Worm (Caenorhabditis elegans) whole organism, young adult: ENCODE measurements around the gene F12F6.1.

ENCODE experiments used
- B0035.1 ChIP-seq: sonication (generic microtip); optimal IDR thresholded peaks from 2 replicates; lab custom pipeline; 2016; ENCODE audit warnings: missing genetic modification characterization, mild to moderate bottlenecking, missing compliant biosample characterization, missing genotype, missing genetic modification reagents
- C06A6.2 ChIP-seq: fragments of 200-800 bp; sonication (Bioruptor generic); conservative IDR thresholded peaks from 2 replicates; pipeline ENCODE4 v1.3.6; 2022; ENCODE audit warnings: missing genetic modification characterization, missing compliant biosample characterization
- D2030.7 ChIP-seq: fragments of 200-800 bp; sonication (Bioruptor generic); IDR thresholded peaks from 2 replicates; pipeline ENCODE4 v1.3.6; 2022; ENCODE audit warnings: missing genetic modification reagents, missing genetic modification characterization, missing compliant biosample characterization
- F23B12.7 ChIP-seq: sonication (generic microtip); optimal IDR thresholded peaks from 2 replicates; lab custom pipeline; 2017; ENCODE audit warnings: missing genetic modification characterization, mild to moderate bottlenecking, missing compliant biosample characterization, antibody characterized with exemption, moderate library complexity; ENCODE audit not compliant: insufficient read depth
- F57C9.4 ChIP-seq: sonication (generic microtip); optimal IDR thresholded peaks from 2 replicates; lab custom pipeline; 2017; ENCODE audit warnings: mild to moderate bottlenecking, missing genetic modification characterization, missing compliant biosample characterization
- T07F8.4 ChIP-seq: sonication (generic microtip); optimal IDR thresholded peaks from 2 replicates; lab custom pipeline; 2016; ENCODE audit warnings: mild to moderate bottlenecking, missing genetic modification characterization, moderate library complexity, missing compliant biosample characterization
- T26A5.8 ChIP-seq: sonication (generic microtip); optimal IDR thresholded peaks from 2 replicates; lab custom pipeline; 2016; ENCODE audit warnings: missing genetic modification characterization, missing compliant biosample characterization
- Y53G8AR.9 ChIP-seq: fragments of 200-800 bp; sonication (Bioruptor generic); conservative IDR thresholded peaks from 2 replicates; pipeline ENCODE4 v1.3.6; 2022; ENCODE audit warnings: missing genetic modification reagents, missing genetic modification characterization, missing compliant biosample characterization
- akir-1 ChIP-seq: fragments of 200-800 bp; sonication (Bioruptor generic); optimal IDR thresholded peaks from 2 replicates; lab custom pipeline; 2018; ENCODE audit warnings: mild to moderate bottlenecking, missing genetic modification characterization, moderate library complexity, missing compliant biosample characterization
- aptf-2 ChIP-seq: fragments of 200-800 bp; sonication (Bioruptor generic); conservative IDR thresholded peaks from 2 replicates; pipeline ENCODE4 v1.3.6; 2022; ENCODE audit warnings: missing genetic modification reagents, missing genetic modification characterization, missing compliant biosample characterization
- atf-7 ChIP-seq: sonication (generic microtip); optimal IDR thresholded peaks from 2 replicates; lab custom pipeline; 2017; ENCODE audit warnings: mild to moderate bottlenecking, missing genetic modification characterization, missing compliant biosample characterization
- attf-5 ChIP-seq: fragments of 200-800 bp; sonication (Bioruptor generic); optimal IDR thresholded peaks from 2 replicates; lab custom pipeline; 2018; ENCODE audit warnings: mild to moderate bottlenecking, missing genetic modification characterization, missing compliant biosample characterization
- attf-6 ChIP-seq: fragments of 200-800 bp; sonication (Bioruptor generic); IDR thresholded peaks from 2 replicates; pipeline ENCODE4 v1.3.6; 2022; ENCODE audit warnings: missing genetic modification reagents, missing genetic modification characterization, missing compliant biosample characterization
- cebp-1 ChIP-seq, 2 experiments: fragments of 200-800 bp in 1 of 2; sonication (Bioruptor generic) in 1 of 2; sonication (generic microtip) in 1 of 2; IDR thresholded peaks in 1 of 2; optimal IDR thresholded peaks in 1 of 2; 2 replicates each; pipeline versions ENCODE4 v1.3.6 to Lab custom; 2017 to 2022; ENCODE audit warnings: missing compliant biosample characterization in 2 of 2, missing genetic modification characterization in 2 of 2, mild to moderate bottlenecking in 1 of 2, missing genetic modification reagents in 1 of 2, moderate library complexity in 1 of 2
- ceh-27 ChIP-seq: fragments of 200-800 bp; sonication (Bioruptor generic); optimal IDR thresholded peaks from 2 replicates; lab custom pipeline; 2018; ENCODE audit warnings: mild to moderate bottlenecking, missing genetic modification characterization, moderate library complexity, missing compliant biosample characterization
- ceh-40 ChIP-seq: fragments of 200-800 bp; sonication (Bioruptor generic); IDR thresholded peaks from 2 replicates; pipeline ENCODE4 v1.3.6; 2022; ENCODE audit warnings: missing genetic modification characterization, missing compliant biosample characterization
- dox-1 ChIP-seq: fragments of 200-800 bp; sonication (Bioruptor generic); IDR thresholded peaks from 2 replicates; pipeline ENCODE4 v1.3.6; 2022; ENCODE audit warnings: missing genetic modification reagents, missing genetic modification characterization, missing compliant biosample characterization
- dpff-1 ChIP-seq: sonication (generic microtip); optimal IDR thresholded peaks from 2 replicates; lab custom pipeline; 2017; ENCODE audit warnings: mild to moderate bottlenecking, missing genetic modification characterization, missing compliant biosample characterization
- dpl-1 ChIP-seq: fragments of 150-350 bp; optimal IDR thresholded peaks from 2 replicates; lab custom pipeline; 2014; ENCODE audit warnings: missing biosample characterization, missing genetic modification reagents, missing genetic modification characterization
- efl-1 ChIP-seq: fragments of 150-350 bp; optimal IDR thresholded peaks from 2 replicates; lab custom pipeline; 2014; ENCODE audit warnings: missing biosample characterization, missing genetic modification reagents, missing genetic modification characterization
- egl-18 ChIP-seq: fragments of 200-800 bp; sonication (Bioruptor generic); IDR thresholded peaks from 2 replicates; pipeline ENCODE4 v1.3.6; 2022; ENCODE audit warnings: missing genetic modification reagents, missing genetic modification characterization, missing compliant biosample characterization
- egl-44 ChIP-seq: fragments of 200-800 bp; sonication (Bioruptor generic); IDR thresholded peaks from 2 replicates; pipeline ENCODE4 v1.3.6; 2022; ENCODE audit warnings: missing genetic modification reagents, missing genetic modification characterization, missing compliant biosample characterization
- him-1 ChIP-seq: sonication (generic microtip); optimal IDR thresholded peaks from 2 replicates; lab custom pipeline; 2016; ENCODE audit warnings: missing genotype, missing genetic modification reagents, missing genetic modification characterization, missing compliant biosample characterization
- hlh-26 ChIP-seq: fragments of 200-800 bp; sonication (Bioruptor generic); conservative IDR thresholded peaks from 2 replicates; pipeline ENCODE4 v1.3.6; 2022; ENCODE audit warnings: missing genetic modification reagents, missing genetic modification characterization, missing compliant biosample characterization
- lag-1 ChIP-seq: fragments of 200-800 bp; sonication (Bioruptor generic); IDR thresholded peaks from 2 replicates; pipeline ENCODE4 v1.3.6; 2022; ENCODE audit warnings: missing genetic modification reagents, missing genetic modification characterization, missing compliant biosample characterization
- let-526 ChIP-seq: fragments of 200-800 bp; sonication (Bioruptor generic); IDR thresholded peaks from 2 replicates; pipeline ENCODE4 v1.3.6; 2022; ENCODE audit warnings: missing genetic modification reagents, missing genetic modification characterization, missing compliant biosample characterization
- lin-35 ChIP-seq, 3 experiments: fragments of 150-350 bp in 2 of 3; sonication (generic microtip) in 1 of 3; optimal IDR thresholded peaks; 2 replicates each; lab custom pipeline; 2014 to 2018; ENCODE audit warnings: missing biosample characterization in 3 of 3, missing genetic modification characterization in 3 of 3, missing genetic modification reagents in 3 of 3
- lin-40 ChIP-seq: sonication (generic microtip); optimal IDR thresholded peaks from 2 replicates; lab custom pipeline; 2016; ENCODE audit warnings: missing genetic modification characterization, mild to moderate bottlenecking, missing compliant biosample characterization, missing genotype, missing genetic modification reagents
- lin-54 ChIP-seq: fragments of 200-800 bp; sonication (Bioruptor generic); optimal IDR thresholded peaks from 2 replicates; lab custom pipeline; 2018; ENCODE audit warnings: mild to moderate bottlenecking, missing genetic modification characterization, missing compliant biosample characterization
- lsy-27 ChIP-seq: sonication (generic microtip); optimal IDR thresholded peaks from 2 replicates; lab custom pipeline; 2017; ENCODE audit warnings: missing genetic modification characterization, mild to moderate bottlenecking, missing compliant biosample characterization, antibody characterized with exemption, missing genotype, borderline replicate concordance; ENCODE audit not compliant: insufficient read depth
- madf-10 ChIP-seq: sonication (generic microtip); optimal IDR thresholded peaks from 2 replicates; lab custom pipeline; 2016; ENCODE audit warnings: mild to moderate bottlenecking, missing genetic modification characterization, missing compliant biosample characterization
- madf-8 ChIP-seq: fragments of 200-800 bp; sonication (Bioruptor generic); conservative IDR thresholded peaks from 2 replicates; pipeline ENCODE4 v1.3.6; 2022; ENCODE audit warnings: missing genetic modification reagents, missing genetic modification characterization, missing compliant biosample characterization
- mel-28 ChIP-seq: sonication (generic microtip); optimal IDR thresholded peaks from 2 replicates; lab custom pipeline; 2016; ENCODE audit warnings: borderline replicate concordance, mild to moderate bottlenecking, missing genetic modification characterization, missing compliant biosample characterization
- mes-4 ChIP-seq: sonication (generic microtip); optimal IDR thresholded peaks from 2 replicates; lab custom pipeline; 2016; ENCODE audit warnings: missing genotype, missing genetic modification characterization, missing compliant biosample characterization
- nhr-120 ChIP-seq: fragments of 200-800 bp; sonication (Bioruptor generic); IDR thresholded peaks from 2 replicates; pipeline ENCODE4 v1.3.6; 2022; ENCODE audit warnings: missing genetic modification characterization, missing compliant biosample characterization
- nhr-80 ChIP-seq: sonication (generic microtip); optimal IDR thresholded peaks from 2 replicates; lab custom pipeline; 2016; ENCODE audit warnings: missing genetic modification characterization, missing compliant biosample characterization
- nhr-90 ChIP-seq: sonication (generic microtip); optimal IDR thresholded peaks from 2 replicates; lab custom pipeline; 2016; ENCODE audit warnings: missing genotype, mild to moderate bottlenecking, missing genetic modification characterization, missing compliant biosample characterization
- rec-8 ChIP-seq, 2 experiments: sonication (generic microtip); optimal IDR thresholded peaks; 2 replicates each; lab custom pipeline; 2016; ENCODE audit warnings: mild to moderate bottlenecking in 2 of 2, missing genetic modification characterization in 2 of 2, missing genetic modification reagents in 2 of 2, missing genotype in 2 of 2, missing biosample characterization in 1 of 2, missing compliant biosample characterization in 1 of 2, moderate library complexity in 1 of 2
- sea-2 ChIP-seq: fragments of 200-800 bp; sonication (Bioruptor generic); IDR thresholded peaks from 2 replicates; pipeline ENCODE4 v1.3.6; 2022; ENCODE audit warnings: missing genetic modification characterization, missing compliant biosample characterization
- snpc-1.3 ChIP-seq: sonication (generic microtip); optimal IDR thresholded peaks from 2 replicates; lab custom pipeline; 2017; ENCODE audit warnings: missing genetic modification characterization, mild to moderate bottlenecking, missing compliant biosample characterization, antibody characterized with exemption, moderate library complexity, missing genotype, missing genetic modification reagents; ENCODE audit not compliant: insufficient read depth
- snpc-4 ChIP-seq, 5 experiments: fragments of 150-350 bp in 1 of 5; sonication (generic microtip) in 4 of 5; optimal IDR thresholded peaks; 2 replicates each; lab custom pipeline; 2014 to 2018; ENCODE audit warnings: missing genetic modification characterization in 5 of 5, missing biosample characterization in 3 of 5, antibody characterized with exemption in 2 of 5, mild to moderate bottlenecking in 2 of 5, missing compliant biosample characterization in 2 of 5, missing genotype in 2 of 5, moderate library complexity in 2 of 5, missing genetic modification reagents in 1 of 5
- unc-130 ChIP-seq: sonication (generic microtip); optimal IDR thresholded peaks from 2 replicates; lab custom pipeline; 2016; ENCODE audit warnings: missing genetic modification reagents, missing genetic modification characterization, missing compliant biosample characterization
- unc-62 ChIP-seq: fragments of 150-350 bp; optimal IDR thresholded peaks from 2 replicates; lab custom pipeline; 2014; ENCODE audit warnings: missing biosample characterization, missing genetic modification reagents, missing genetic modification characterization
- ztf-18 ChIP-seq: sonication (generic microtip); optimal IDR thresholded peaks from 2 replicates; lab custom pipeline; 2016; ENCODE audit warnings: missing genotype, mild to moderate bottlenecking, missing genetic modification characterization, missing compliant biosample characterization

F12F6.1 gene

DNA sequence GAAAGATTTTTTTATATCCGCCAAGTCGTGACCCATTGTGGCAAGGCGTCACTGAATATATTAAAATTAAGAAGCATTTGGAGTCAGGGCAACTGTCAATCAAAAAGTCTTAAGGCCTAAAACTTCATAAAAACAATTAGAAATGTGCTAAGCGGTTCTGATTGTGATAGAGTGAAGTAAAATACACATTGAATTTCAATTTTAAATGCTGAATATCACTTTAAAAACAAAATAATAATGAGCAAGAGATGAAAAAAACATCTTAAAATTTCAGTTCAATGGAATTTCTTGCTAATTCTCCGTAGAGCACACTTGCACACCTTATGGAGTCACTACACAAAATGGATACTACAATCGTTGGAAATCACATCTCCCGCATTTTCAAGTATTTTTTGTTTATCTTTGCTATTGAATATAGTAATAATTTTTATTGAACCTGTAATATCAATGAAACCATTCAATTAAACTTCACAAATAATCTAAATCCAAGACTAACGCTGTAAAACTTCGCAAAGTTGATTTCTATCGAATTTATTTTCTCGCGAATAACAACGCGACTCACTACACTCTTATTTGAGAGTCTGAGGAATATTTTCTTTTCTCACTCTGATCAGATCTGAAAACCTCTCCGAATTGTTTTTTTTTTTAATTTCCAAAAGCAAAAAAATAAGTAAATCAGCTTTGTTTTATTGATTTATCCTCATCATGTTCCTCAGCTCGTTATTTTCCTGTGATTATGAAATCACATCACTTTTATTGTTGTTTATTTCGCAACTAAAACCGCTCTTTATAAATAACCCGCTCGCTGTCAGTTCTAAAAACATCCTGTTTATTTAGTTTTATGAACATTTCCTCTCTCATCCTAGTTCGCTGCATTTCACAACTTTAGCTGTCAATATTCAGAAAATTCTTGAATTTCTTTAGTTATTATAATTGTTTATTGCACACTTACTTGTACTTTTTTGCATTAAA is 52.0 kb downstream of the F12F6.1 start, which contains the start of gene mars-1:
Gene mars-1 (minus strand): TSS at position 51 of the 972 bp plus-strand sequence.
- TF ChIP-seq lin-35 (GFP tag; optimal IDR thresholded peaks at IDR 0.05; lab: Kevin White, UChicago) (peak in 1 of 3 experiments; percentile 23), let-526 (GFP tag; lab: Robert Waterston, UW) (no peak), ceh-27 (GFP tag; lab: Kevin White, UChicago) (peak; percentile 8), F23B12.7 (tag; lab: Kevin White, UChicago) (no peak), aptf-2 (GFP tag; lab: Robert Waterston, UW) (no peak), ceh-40 (GFP tag; lab: Robert Waterston, UW) (no peak), lin-40 (tag; lab: Kevin White, UChicago) (peak; percentile 18), him-1 (tag; lab: Kevin White, UChicago) (no peak), snpc-4 (GFP tag; optimal IDR thresholded peaks at IDR 0.05; lab: Kevin White, UChicago) (no peak), snpc-4 (tag; optimal IDR thresholded peaks at IDR 0.05; lab: Kevin White, UChicago) (peak in 2 of 4 experiments; percentile 12 to 41), dox-1 (peak; percentile 36; the same call in 1 of the 2 replicates), unc-130 (GFP tag; lab: Kevin White, UChicago) (peak; percentile 49), Y53G8AR.9 (GFP tag; lab: Robert Waterston, UW) (no peak), T26A5.8 (tag; lab: Kevin White, UChicago) (no peak), sea-2 (GFP tag; lab: Robert Waterston, UW) (no peak), efl-1 (GFP tag; lab: Kevin White, UChicago) (peak; percentile 3), attf-6 (GFP tag; lab: Robert Waterston, UW) (no peak), snpc-1.3 (tag; lab: Kevin White, UChicago) (no peak), egl-44 (GFP tag; lab: Robert Waterston, UW) (no peak), nhr-120 (GFP tag; lab: Robert Waterston, UW) (no peak), nhr-80 (tag; lab: Kevin White, UChicago) (peak; percentile 44), nhr-90 (tag; lab: Kevin White, UChicago) (no peak), atf-7 (tag; lab: Kevin White, UChicago) (no peak), ztf-18 (tag; lab: Kevin White, UChicago) (no peak), lag-1 (no peak), madf-10 (peak; percentile 1), B0035.1 (tag; lab: Kevin White, UChicago) (no peak), D2030.7 (0 out of 2 replicates have a peak, but pooled peaks have one; percentile 19), hlh-26 (GFP tag; lab: Robert Waterston, UW) (no peak), dpl-1 (GFP tag; lab: Kevin White, UChicago) (no peak), mes-4 (tag; lab: Kevin White, UChicago) (no peak), lin-54 (peak; percentile 41), mel-28 (tag; lab: Kevin White, UChicago) (no peak), egl-18 (GFP tag; lab: Robert Waterston, UW) (no peak), dpff-1 (tag; lab: Kevin White, UChicago) (no peak), rec-8 (tag; optimal IDR thresholded peaks at IDR 0.05; lab: Kevin White, UChicago) (no peak), madf-8 (no peak), cebp-1 (GFP tag; IDR thresholded peaks at IDR 0.05; lab: Robert Waterston, UW) (peak; percentile 48; the same call in 1 of the 2 replicates), cebp-1 (tag; optimal IDR thresholded peaks at IDR 0.05; lab: Kevin White, UChicago) (peak; percentile 94), attf-5 (GFP tag; lab: Kevin White, UChicago) (peak; percentile 54), akir-1 (no peak), T07F8.4 (tag; lab: Kevin White, UChicago) (no peak), F57C9.4 (tag; lab: Kevin White, UChicago) (no peak), lsy-27 (no peak), unc-62 (GFP tag; lab: Kevin White, UChicago) (no peak), C06A6.2 (GFP tag; lab: Robert Waterston, UW) (no peak)
